Fruit fly (Drosophila melanogaster): ENCODE data around the gene glec.

The glec gene

dm6 chr3R:21884354-21884753, 28.3 kb upstream of the glec start, which contains the start of gene fit:
Gene fit (minus strand): TSS chr3R:21884454.
- TF ChIP-seq psq (GFP tag; optimal IDR thresholded peaks at IDR 0.05) (no peak), foxo (GFP tag; optimal IDR thresholded peaks at IDR 0.05) (no peak), Vsx2 (GFP tag; optimal IDR thresholded peaks at IDR 0.05; ENCODE audit: partially characterized antibody) (no peak), GATAd (GFP tag; optimal IDR thresholded peaks at IDR 0.05) (no peak), h (GFP tag; optimal IDR thresholded peaks at IDR 0.05) (no peak), rgr (GFP tag; optimal IDR thresholded peaks at IDR 0.05) (no peak)

dm6 chr3R:21880510-21880909, 24.4 kb upstream of the glec start, which contains the start of gene CG31465:
Gene CG31465 (plus strand): TSS chr3R:21880810.
- TF ChIP-seq Dfd (GFP tag; optimal IDR thresholded peaks at IDR 0.05), result no peak

- no peak for TF ChIP-seq foxo (GFP tag; optimal IDR thresholded peaks at IDR 0.05)
Observed at dm6 chr3R:21878473-21878872, 22.4 kb upstream of the glec start, which contains the start of gene CG34148. Gene CG34148 (minus strand): TSS chr3R:21878686.

- no peak for TF ChIP-seq HLH106 (tag; optimal IDR thresholded peaks at IDR 0.05)
- no peak for TF ChIP-seq Mio (GFP tag; optimal IDR thresholded peaks at IDR 0.05)
- no peak for TF ChIP-seq Dfd (GFP tag; optimal IDR thresholded peaks at IDR 0.05)
- TF ChIP-seq Dif (GFP tag; optimal IDR thresholded peaks at IDR 0.05; ENCODE audit: partially characterized antibody), result no peak
- TF ChIP-seq OdsH (GFP tag; optimal IDR thresholded peaks at IDR 0.05), result no peak
- no peak for TF ChIP-seq h (GFP tag; optimal IDR thresholded peaks at IDR 0.05)
- no peak for TF ChIP-seq fru (GFP tag; optimal IDR thresholded peaks at IDR 0.05)
Observed at dm6 chr3R:21877636-21878035, 21.6 kb upstream of the glec start, which contains the start of gene P5CDh2. Gene P5CDh2 (plus strand): TSS chr3R:21877936.

dm6 chr3R:21874982-21875466, 19.0 kb upstream of the glec start, which contains the start of gene CG6656:
Gene CG6656 (plus strand): TSS chr3R:21875293.
- peak; percentile 14 for TF ChIP-seq CG32264 (GFP tag; optimal IDR thresholded peaks at IDR 0.05)
- TF ChIP-seq h (GFP tag; optimal IDR thresholded peaks at IDR 0.05), result no peak
- TF ChIP-seq woc (GFP tag; optimal IDR thresholded peaks at IDR 0.05), result peak; percentile 57
- peak; percentile 9 for TF ChIP-seq HLH106 (tag; optimal IDR thresholded peaks at IDR 0.05)
- TF ChIP-seq CG9705 (GFP tag; optimal IDR thresholded peaks at IDR 0.05), result no peak
- peak; percentile 93 for TF ChIP-seq Dif (GFP tag; optimal IDR thresholded peaks at IDR 0.05; ENCODE audit: partially characterized antibody)
- no peak for TF ChIP-seq usp (GFP tag; optimal IDR thresholded peaks at IDR 0.05)
- peak; percentile 86 to 91 for TF ChIP-seq dl (GFP tag; optimal IDR thresholded peaks at IDR 0.05; ENCODE audit: insufficient read depth in 1 of 2, partially characterized antibody in 2 of 2)
- no peak for TF ChIP-seq Rel (GFP tag; optimal IDR thresholded peaks at IDR 0.05)
- peak; percentile 41 for TF ChIP-seq Rel (tag; optimal IDR thresholded peaks at IDR 0.05)
- TF ChIP-seq fru (GFP tag; optimal IDR thresholded peaks at IDR 0.05), result peak; percentile 46
- no peak for TF ChIP-seq psq (GFP tag; optimal IDR thresholded peaks at IDR 0.05)
- TF ChIP-seq Vsx2 (GFP tag; optimal IDR thresholded peaks at IDR 0.05; ENCODE audit: partially characterized antibody), result peak; percentile 70
- no peak for TF ChIP-seq jim (GFP tag; optimal IDR thresholded peaks at IDR 0.05)
- TF ChIP-seq sage (GFP tag; optimal IDR thresholded peaks at IDR 0.05), result no peak
- TF ChIP-seq OdsH (GFP tag; optimal IDR thresholded peaks at IDR 0.05), result peak; percentile 24
- TF ChIP-seq N (GFP tag; optimal IDR thresholded peaks at IDR 0.05), result no peak
- no peak for TF ChIP-seq lola (GFP tag; optimal IDR thresholded peaks at IDR 0.05)
- TF ChIP-seq Hnf4 (GFP tag; optimal IDR thresholded peaks at IDR 0.05), result peak; percentile 62
- TF ChIP-seq tai (GFP tag; optimal IDR thresholded peaks at IDR 0.05), result no peak
- TF ChIP-seq foxo (GFP tag; optimal IDR thresholded peaks at IDR 0.05), result no peak

dm6 chr3R:21873439-21873838, 17.4 kb upstream of the glec start, which contains the start of gene CG31178:
Gene CG31178 (plus strand): TSS chr3R:21873739.
- TF ChIP-seq Mio (GFP tag; optimal IDR thresholded peaks at IDR 0.05), result no peak
- no peak for TF ChIP-seq Dif (GFP tag; optimal IDR thresholded peaks at IDR 0.05; ENCODE audit: partially characterized antibody)
- no peak for TF ChIP-seq Jra (GFP tag; optimal IDR thresholded peaks at IDR 0.05)
- no peak for TF ChIP-seq CG32264 (GFP tag; optimal IDR thresholded peaks at IDR 0.05)
- no peak for TF ChIP-seq Rel (GFP tag; optimal IDR thresholded peaks at IDR 0.05)
- no peak for TF ChIP-seq Rel (tag; optimal IDR thresholded peaks at IDR 0.05)
- TF ChIP-seq brk (GFP tag; optimal IDR thresholded peaks at IDR 0.05), result no peak
- no peak for TF ChIP-seq Hr78 (GFP tag; optimal IDR thresholded peaks at IDR 0.05)
- TF ChIP-seq HLH106 (tag; optimal IDR thresholded peaks at IDR 0.05), result no peak
- TF ChIP-seq Vsx2 (GFP tag; optimal IDR thresholded peaks at IDR 0.05; ENCODE audit: partially characterized antibody), result no peak
- TF ChIP-seq ey (GFP tag; optimal IDR thresholded peaks at IDR 0.05), result no peak
- TF ChIP-seq foxo (GFP tag; optimal IDR thresholded peaks at IDR 0.05), result no peak
- TF ChIP-seq Myc (optimal IDR thresholded peaks at IDR 0.05), result no peak
- TF ChIP-seq GATAd (GFP tag; optimal IDR thresholded peaks at IDR 0.05), result no peak
- no peak for TF ChIP-seq dsf (GFP tag; optimal IDR thresholded peaks at IDR 0.05; ENCODE audit: borderline replicate concordance)
- no peak for TF ChIP-seq OdsH (GFP tag; optimal IDR thresholded peaks at IDR 0.05)

Measured in whole organism, wandering third instar larva.